Worm (Caenorhabditis elegans): Measurements from ENCODE around the gene lin-39.

The lin-39 gene

DNA sequence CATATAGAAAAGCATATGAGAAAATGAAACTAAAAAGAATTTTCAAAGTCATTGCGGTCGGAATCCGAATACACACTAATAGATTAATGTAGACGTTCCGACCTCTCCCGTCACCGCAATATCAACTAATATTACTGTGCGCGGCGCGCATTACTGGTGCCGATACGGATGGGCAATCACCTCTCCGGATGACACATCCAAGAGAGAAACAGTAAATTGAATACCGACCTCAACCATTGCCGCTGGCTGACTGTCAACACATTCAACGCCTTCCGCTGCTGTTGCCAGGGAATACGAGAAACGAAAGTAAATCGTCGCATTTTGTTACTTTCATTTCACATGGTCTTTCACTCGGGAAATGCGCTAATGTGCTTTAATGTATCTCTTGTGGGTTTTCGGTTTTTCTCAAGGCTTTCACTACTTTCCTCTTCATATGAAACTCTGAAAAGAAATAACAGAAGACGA is 41.5 kb downstream of the lin-39 start (continued):
- TF ChIP-seq xnd-1 (tag; optimal IDR thresholded peaks at IDR 0.05) (peak; percentile 44), tbp1 (GFP tag; optimal IDR thresholded peaks at IDR 0.05) (peak; percentile 43), nfyb-1 (GFP tag; IDR thresholded peaks at IDR 0.05) (peak; percentile 68; the same call in 1 of the 2 replicates), repo-1 (tag; optimal IDR thresholded peaks at IDR 0.05) (peak; percentile 69), B0035.1 (tag; optimal IDR thresholded peaks at IDR 0.05) (peak; percentile 51), hmg-1.2 (GFP tag; IDR thresholded peaks at IDR 0.05) (peak; percentile 34), aptf-2 (GFP tag; conservative IDR thresholded peaks at IDR 0.05) (no peak), Y79H2A.3 (GFP tag; conservative IDR thresholded peaks at IDR 0.05) (peak; percentile 69; the same call in 1 of the 2 replicates), ceh-79 (tag; optimal IDR thresholded peaks at IDR 0.05) (peak; percentile 94), madf-6 (GFP tag; IDR thresholded peaks at IDR 0.05) (peak; percentile 82), nfya-2 (GFP tag; IDR thresholded peaks at IDR 0.05) (peak; percentile 94), mel-28 (tag; optimal IDR thresholded peaks at IDR 0.05; ENCODE audit: borderline replicate concordance) (no peak), somi-1 (GFP tag; optimal IDR thresholded peaks at IDR 0.05) (peak; percentile 47), snpc-1.3 (tag; optimal IDR thresholded peaks at IDR 0.05; ENCODE audit: insufficient read depth) (peak; percentile 21), F39B2.1 (GFP tag; IDR thresholded peaks at IDR 0.05) (peak; percentile 70), Y53F4B.3 (GFP tag; IDR thresholded peaks at IDR 0.05) (no peak), F23B12.7 (tag; optimal IDR thresholded peaks at IDR 0.05; ENCODE audit: insufficient read depth) (no peak), lin-35 (GFP tag; optimal IDR thresholded peaks at IDR 0.05) (peak in 2 of 3 experiments; percentile 33 to 49), F22D6.2 (tag; optimal IDR thresholded peaks at IDR 0.05) (no peak), ztf-18 (tag; optimal IDR thresholded peaks at IDR 0.05) (no peak), T26A5.8 (tag; optimal IDR thresholded peaks at IDR 0.05) (peak; percentile 41), fkh-3 (tag; optimal IDR thresholded peaks at IDR 0.05) (peak; percentile 97), Y56A3A.18 (GFP tag; IDR thresholded peaks at IDR 0.05) (peak; percentile 81), B0336.3 (GFP tag; IDR thresholded peaks at IDR 0.05) (peak; percentile 90), rec-8 (tag; optimal IDR thresholded peaks at IDR 0.05) (peak; percentile 6 to 50), F37B4.10 (GFP tag; IDR thresholded peaks at IDR 0.05) (no peak), tlf-1 (GFP tag; optimal IDR thresholded peaks at IDR 0.05) (peak; percentile 73), ceh-27 (GFP tag; optimal IDR thresholded peaks at IDR 0.05) (peak; percentile 36), ceh-58 (GFP tag; IDR thresholded peaks at IDR 0.05) (peak; percentile 90; the same call in 1 of the 2 replicates), T07F8.4 (tag; optimal IDR thresholded peaks at IDR 0.05) (no peak), nhr-27 (tag; optimal IDR thresholded peaks at IDR 0.05) (peak; percentile 81), him-1 (tag; optimal IDR thresholded peaks at IDR 0.05) (peak; percentile 52), zfh-2 (GFP tag; conservative IDR thresholded peaks at IDR 0.05) (no peak), ekl-4 (GFP tag; IDR thresholded peaks at IDR 0.05) (peak; percentile 76), unc-130 (GFP tag; optimal IDR thresholded peaks at IDR 0.05) (peak; percentile 56), egl-18 (GFP tag; IDR thresholded peaks at IDR 0.05) (peak; percentile 66; the same call in 1 of the 2 replicates), chd-7 (tag; optimal IDR thresholded peaks at IDR 0.05) (peak; percentile 90), snpc-3.4 (tag; optimal IDR thresholded peaks at IDR 0.05) (peak; percentile 48), dpff-1 (tag; optimal IDR thresholded peaks at IDR 0.05) (peak; percentile 87), hsf-1 (GFP tag; IDR thresholded peaks at IDR 0.05) (peak; percentile 70), lin-54 (GFP tag; optimal IDR thresholded peaks at IDR 0.05) (peak; percentile 45), let-526 (GFP tag; IDR thresholded peaks at IDR 0.05) (no peak), attf-6 (GFP tag; IDR thresholded peaks at IDR 0.05) (peak; percentile 75), ceh-40 (GFP tag; IDR thresholded peaks at IDR 0.05) (0 out of 2 replicates have a peak, but pooled peaks have one; percentile 38), lin-40 (tag; optimal IDR thresholded peaks at IDR 0.05) (peak; percentile 14), hrde-1 (tag; optimal IDR thresholded peaks at IDR 0.05; ENCODE audit: borderline replicate concordance) (peak; percentile 97), C17E4.6 (GFP tag; IDR thresholded peaks at IDR 0.05) (peak; percentile 21; the same call in 1 of the 2 replicates), hlh-12 (tag; optimal IDR thresholded peaks at IDR 0.05) (peak; percentile 44)
